Fruit fly (Drosophila melanogaster) whole organism, prepupa: ENCODE results near the gene Mic26-27.

Source experiments
- Blimp-1 ChIP-seq: fragments of 200-800 bp; sonication (Bioruptor generic); optimal IDR thresholded peaks from 3 replicates; lab custom pipeline; 2017; ENCODE audit warnings: missing biosample characterization, missing genetic modification characterization, mild to moderate bottlenecking, moderate library complexity, missing genetic modification reagents
- CG10631 ChIP-seq: fragments of 200-800 bp; sonication (Bioruptor generic); optimal IDR thresholded peaks from 2 replicates; lab custom pipeline; 2016; ENCODE audit warnings: missing biosample characterization, missing genetic modification characterization
- CG10669 ChIP-seq: fragments of 200-800 bp; sonication (Bioruptor generic); optimal IDR thresholded peaks from 3 replicates; lab custom pipeline; 2018; ENCODE audit warnings: missing biosample characterization, mild to moderate bottlenecking, missing genetic modification characterization, moderate library complexity
- CG11294 ChIP-seq: fragments of 200-800 bp; sonication (Bioruptor generic); IDR thresholded peaks from 2 replicates; pipeline ENCODE4 v1.3.6; 2022; ENCODE audit warnings: missing biosample characterization, missing genetic modification characterization
- CG11762 ChIP-seq: fragments of 200-800 bp; sonication (Bioruptor generic); optimal IDR thresholded peaks from 3 replicates; lab custom pipeline; 2016; ENCODE audit warnings: missing biosample characterization, missing genetic modification characterization; ENCODE audit not compliant: insufficient read depth
- CG11902 ChIP-seq: fragments of 200-800 bp; sonication (Bioruptor generic); optimal IDR thresholded peaks from 3 replicates; lab custom pipeline; 2016; ENCODE audit warnings: missing biosample characterization, missing genetic modification characterization
- CG1621 ChIP-seq: fragments of 200-800 bp; sonication (Bioruptor generic); optimal IDR thresholded peaks from 3 replicates; lab custom pipeline; 2018; ENCODE audit warnings: missing biosample characterization, mild to moderate bottlenecking, missing genetic modification characterization
- CG16779 ChIP-seq: fragments of 200-800 bp; sonication (Bioruptor generic); optimal IDR thresholded peaks from 3 replicates; lab custom pipeline; 2017; ENCODE audit warnings: missing biosample characterization, mild to moderate bottlenecking, missing genetic modification characterization
- CG3032 ChIP-seq: fragments of 200-800 bp; optimal IDR thresholded peaks from 2 replicates; lab custom pipeline; 2019; ENCODE audit warnings: missing biosample characterization, mild to moderate bottlenecking, missing genetic modification characterization, moderate library complexity
- CG31627 ChIP-seq: fragments of 200-800 bp; sonication (Bioruptor generic); optimal IDR thresholded peaks from 3 replicates; lab custom pipeline; 2016; ENCODE audit warnings: missing biosample characterization, missing genetic modification characterization
- CG3919 ChIP-seq: fragments of 200-800 bp; sonication (Bioruptor generic); optimal IDR thresholded peaks from 3 replicates; lab custom pipeline; 2016; ENCODE audit warnings: missing biosample characterization, missing genetic modification characterization
- CG4318 ChIP-seq: fragments of 200-800 bp; sonication (Bioruptor generic); optimal IDR thresholded peaks from 3 replicates; lab custom pipeline; 2017; ENCODE audit warnings: missing biosample characterization, mild to moderate bottlenecking, missing genetic modification characterization
- CG6276 ChIP-seq: fragments of 200-800 bp; sonication (Bioruptor generic); optimal IDR thresholded peaks from 2 replicates; lab custom pipeline; 2017; ENCODE audit warnings: missing biosample characterization, mild to moderate bottlenecking, missing genetic modification characterization
- CG6792 ChIP-seq: fragments of 200-800 bp; sonication (Bioruptor generic); optimal IDR thresholded peaks from 3 replicates; lab custom pipeline; 2016; ENCODE audit warnings: missing biosample characterization, missing genetic modification characterization
- CG6808 ChIP-seq: fragments of 200-800 bp; sonication (Bioruptor generic); optimal IDR thresholded peaks from 3 replicates; lab custom pipeline; 2017; ENCODE audit warnings: missing biosample characterization, missing genetic modification characterization, mild to moderate bottlenecking, moderate library complexity, missing genetic modification reagents
- CG6854 ChIP-seq: fragments of 200-800 bp; sonication (Bioruptor generic); optimal IDR thresholded peaks from 2 replicates; lab custom pipeline; 2017; ENCODE audit warnings: missing biosample characterization, mild to moderate bottlenecking, missing genetic modification characterization
- CG8119 ChIP-seq: fragments of 200-800 bp; sonication (Bioruptor generic); IDR thresholded peaks from 3 replicates; pipeline ENCODE4 v1.3.6; 2022; ENCODE audit warnings: missing biosample characterization, missing genetic modification characterization
- CG8319 ChIP-seq: fragments of 200-800 bp; sonication (Bioruptor generic); optimal IDR thresholded peaks from 3 replicates; lab custom pipeline; 2016; ENCODE audit warnings: missing biosample characterization, missing genetic modification characterization
- CG8632 ChIP-seq: fragments of 200-800 bp; sonication (Bioruptor generic); optimal IDR thresholded peaks from 3 replicates; lab custom pipeline; 2016; ENCODE audit warnings: missing biosample characterization, missing genetic modification characterization
- Eip75B ChIP-seq: fragments of 200-800 bp; sonication (Bioruptor generic); optimal IDR thresholded peaks from 3 replicates; lab custom pipeline; 2016; ENCODE audit warnings: missing biosample characterization, missing genetic modification characterization
- Eip78C ChIP-seq: fragments of 200-800 bp; sonication (Bioruptor generic); peaks from one replicate; lab custom pipeline; 2016; ENCODE audit warnings: missing biosample characterization, missing genetic modification characterization
- Eip93F ChIP-seq: fragments of 200-800 bp; sonication (Bioruptor generic); optimal IDR thresholded peaks from 2 replicates; lab custom pipeline; 2016; ENCODE audit warnings: missing biosample characterization, mild to moderate bottlenecking, missing genetic modification characterization
- Ets21C ChIP-seq: fragments of 200-800 bp; sonication (Bioruptor generic); optimal IDR thresholded peaks from 3 replicates; lab custom pipeline; 2016; ENCODE audit warnings: missing biosample characterization, missing genetic modification characterization
- Gug ChIP-seq: fragments of 200-800 bp; sonication (Bioruptor generic); IDR thresholded peaks from 2 replicates; pipeline ENCODE4 v1.3.6; 2022; ENCODE audit warnings: missing biosample characterization, missing genetic modification characterization
- Hr38 ChIP-seq: sonication (Bioruptor generic); optimal IDR thresholded peaks from 2 replicates; lab custom pipeline; 2016; ENCODE audit warnings: missing biosample characterization, missing genetic modification characterization
- Hr39 ChIP-seq: fragments of 200-800 bp; sonication (Bioruptor generic); optimal IDR thresholded peaks from 2 replicates; lab custom pipeline; 2016; ENCODE audit warnings: missing biosample characterization, missing genetic modification characterization
- Hr4 ChIP-seq: fragments of 200-800 bp; sonication (Bioruptor generic); optimal IDR thresholded peaks from 3 replicates; lab custom pipeline; 2016; ENCODE audit warnings: missing biosample characterization, missing genetic modification characterization
- Lpt ChIP-seq: fragments of 200-800 bp; sonication (Bioruptor generic); optimal IDR thresholded peaks from 3 replicates; lab custom pipeline; 2016; ENCODE audit warnings: missing biosample characterization, missing genetic modification characterization
- Met ChIP-seq: fragments of 200-800 bp; sonication (Bioruptor generic); optimal IDR thresholded peaks from 3 replicates; lab custom pipeline; 2016; ENCODE audit warnings: missing biosample characterization, missing genetic modification characterization
- OdsH ChIP-seq: fragments of 200-800 bp; sonication (Bioruptor generic); optimal IDR thresholded peaks from 3 replicates; lab custom pipeline; 2016; ENCODE audit warnings: missing biosample characterization, missing genetic modification characterization
- Smox ChIP-seq: fragments of 200-800 bp; sonication (Bioruptor generic); optimal IDR thresholded peaks from 3 replicates; lab custom pipeline; 2016; ENCODE audit warnings: missing biosample characterization, missing genetic modification characterization
- Sox102F ChIP-seq: fragments of 200-800 bp; sonication (Bioruptor generic); optimal IDR thresholded peaks from 2 replicates; lab custom pipeline; 2016; ENCODE audit warnings: missing biosample characterization, mild to moderate bottlenecking, missing genetic modification characterization
- Sox14 ChIP-seq: fragments of 200-800 bp; sonication (Bioruptor generic); optimal IDR thresholded peaks from 3 replicates; lab custom pipeline; 2016; ENCODE audit warnings: missing biosample characterization, missing genetic modification characterization
- Sox15 ChIP-seq: fragments of 200-800 bp; sonication (Bioruptor generic); optimal IDR thresholded peaks from 3 replicates; lab custom pipeline; 2016; ENCODE audit warnings: missing biosample characterization, missing genetic modification characterization
- cyc ChIP-seq: fragments of 200-800 bp; sonication (Bioruptor generic); optimal IDR thresholded peaks from 3 replicates; lab custom pipeline; 2016; ENCODE audit warnings: missing biosample characterization, missing genetic modification characterization
- dac ChIP-seq: fragments of 200-800 bp; sonication (Bioruptor generic); optimal IDR thresholded peaks from 2 replicates; lab custom pipeline; 2017; ENCODE audit warnings: missing biosample characterization, mild to moderate bottlenecking, missing genetic modification characterization
- dsx ChIP-seq: fragments of 200-800 bp; optimal IDR thresholded peaks from 3 replicates; lab custom pipeline; 2019; ENCODE audit warnings: missing biosample characterization, mild to moderate bottlenecking, missing genetic modification characterization, moderate library complexity; ENCODE audit not compliant: poor library complexity, severe bottlenecking
- eg ChIP-seq: fragments of 200-800 bp; sonication (Bioruptor generic); IDR thresholded peaks from 3 replicates; pipeline ENCODE4 v1.3.6; 2022; ENCODE audit warnings: missing biosample characterization, missing genetic modification characterization
- esn ChIP-seq: fragments of 200-800 bp; sonication (Bioruptor generic); optimal IDR thresholded peaks from 2 replicates; lab custom pipeline; 2016; ENCODE audit warnings: missing biosample characterization, mild to moderate bottlenecking, missing genetic modification characterization, moderate library complexity
- fd59A ChIP-seq: fragments of 200-800 bp; sonication (Bioruptor generic); optimal IDR thresholded peaks from 2 replicates; lab custom pipeline; 2017; ENCODE audit warnings: missing biosample characterization, mild to moderate bottlenecking, missing genetic modification characterization, missing genetic modification reagents
- fd85E ChIP-seq: fragments of 200-800 bp; sonication (Bioruptor generic); optimal IDR thresholded peaks from 3 replicates; lab custom pipeline; 2016; ENCODE audit warnings: missing biosample characterization, missing genetic modification characterization
- fkh ChIP-seq: fragments of 200-800 bp; sonication (Bioruptor generic); optimal IDR thresholded peaks from 3 replicates; lab custom pipeline; 2017; ENCODE audit warnings: missing biosample characterization, mild to moderate bottlenecking, missing genetic modification characterization, moderate library complexity
- lz ChIP-seq: fragments of 200-800 bp; sonication (Bioruptor generic); optimal IDR thresholded peaks from 3 replicates; lab custom pipeline; 2016; ENCODE audit warnings: missing biosample characterization, missing genetic modification characterization
- net ChIP-seq: fragments of 200-800 bp; sonication (Bioruptor generic); optimal IDR thresholded peaks from 3 replicates; lab custom pipeline; 2016; ENCODE audit warnings: missing biosample characterization, missing genetic modification characterization
- salr ChIP-seq, 2 experiments: fragments of 200-800 bp; sonication (Bioruptor generic); optimal IDR thresholded peaks; 3 replicates each; lab custom pipeline; 2016 to 2018; ENCODE audit warnings: missing biosample characterization in 2 of 2, missing genetic modification characterization in 2 of 2, mild to moderate bottlenecking in 1 of 2
- spab ChIP-seq: fragments of 200-800 bp; sonication (Bioruptor generic); optimal IDR thresholded peaks from 2 replicates; lab custom pipeline; 2017; ENCODE audit warnings: missing biosample characterization, mild to moderate bottlenecking, missing genetic modification characterization, missing genetic modification reagents
- ss ChIP-seq, 2 experiments: fragments of 200-800 bp; sonication (Bioruptor generic); optimal IDR thresholded peaks; 2 replicates in 1 of 2; 3 replicates in 1 of 2; lab custom pipeline; 2017 to 2018; ENCODE audit warnings: mild to moderate bottlenecking in 2 of 2, missing biosample characterization in 2 of 2, missing genetic modification characterization in 2 of 2, moderate library complexity in 1 of 2
- svp ChIP-seq: fragments of 200-800 bp; sonication (Bioruptor generic); peaks from one replicate; lab custom pipeline; 2016; ENCODE audit warnings: missing biosample characterization, missing genetic modification characterization
- topi ChIP-seq: fragments of 200-800 bp; sonication (Bioruptor generic); optimal IDR thresholded peaks from 3 replicates; lab custom pipeline; 2016; ENCODE audit warnings: missing biosample characterization, missing genetic modification characterization
- vri ChIP-seq: fragments of 200-800 bp; sonication (Bioruptor generic); optimal IDR thresholded peaks from 3 replicates; lab custom pipeline; 2016; ENCODE audit warnings: missing biosample characterization, mild to moderate bottlenecking, missing genetic modification characterization

Mic26-27 gene

DNA sequence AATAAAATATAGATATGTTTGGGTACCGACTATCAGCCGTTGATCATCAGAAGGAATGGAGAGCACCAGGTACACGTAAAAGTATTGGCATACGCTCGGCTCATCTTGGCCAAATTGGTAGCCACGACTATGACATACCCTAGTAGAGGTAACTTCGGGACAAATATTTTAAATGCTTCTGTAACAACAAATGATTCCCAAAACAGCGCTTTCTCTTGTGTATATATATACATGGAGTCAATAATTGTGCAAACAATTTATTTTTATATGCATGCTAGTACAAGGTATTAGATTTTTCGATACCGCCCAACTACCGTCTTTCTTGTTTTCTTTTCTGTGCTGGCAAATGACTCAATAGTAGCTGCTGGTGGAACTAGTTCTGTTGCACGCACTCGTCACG is 27.2 kb downstream of the Mic26-27 start (continued):
- TF ChIP-seq fd59A (GFP tag; lab: Kevin White, UChicago) (peak; percentile 19), CG11762 (GFP tag; lab: Kevin White, UChicago) (peak; percentile 50), CG31627 (peak; percentile 2), Hr39 (GFP tag; lab: Kevin White, UChicago) (no peak), dsx (GFP tag; lab: Kevin White, UChicago) (no peak), Eip75B (peak; percentile 70), ss (GFP tag; optimal IDR thresholded peaks at IDR 0.05; lab: Kevin White, UChicago) (peak in 1 of 2 experiments; percentile 32)
- TF ChIP-seq, all 60 proteins: peak for 39

DNA sequence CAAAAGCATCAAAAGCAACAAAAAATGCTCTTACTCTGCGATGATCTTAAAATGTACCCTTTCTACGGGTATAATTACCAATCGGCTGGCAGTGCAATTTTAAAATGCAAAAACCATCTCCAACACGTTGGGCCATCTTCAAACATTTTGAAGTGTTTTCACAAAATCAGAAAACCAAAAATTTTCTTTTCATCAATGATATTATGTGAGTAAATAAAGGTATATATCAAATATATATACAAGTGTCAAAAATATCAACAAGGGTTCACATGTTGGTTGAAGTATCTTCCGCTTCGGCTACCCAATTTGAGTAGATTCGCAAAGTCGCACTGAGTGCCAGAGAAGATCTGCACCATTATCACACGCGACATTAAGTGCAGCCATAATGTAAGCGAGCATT is 29.3 kb downstream of the Mic26-27 start:
- TF ChIP-seq Eip75B (no peak), spab (GFP tag; lab: Kevin White, UChicago) (peak; percentile 10), Smox (GFP tag; lab: Kevin White, UChicago) (peak; percentile 5), lz (GFP tag; lab: Kevin White, UChicago) (peak; percentile 3), vri (GFP tag; lab: Kevin White, UChicago) (no peak), Hr39 (GFP tag; lab: Kevin White, UChicago) (no peak), Lpt (GFP tag; lab: Kevin White, UChicago) (no peak), CG31627 (no peak), Hr4 (GFP tag; lab: Kevin White, UChicago) (no peak), Hr38 (GFP tag; lab: Kevin White, UChicago) (no peak), Gug (GFP tag; lab: Robert Waterston, UW) (no peak), Eip78C (GFP tag; lab: Kevin White, UChicago) (peak; percentile 67), dsx (GFP tag; lab: Kevin White, UChicago) (no peak), svp (GFP tag; lab: Kevin White, UChicago) (peak; percentile 71), CG8119 (GFP tag; lab: Robert Waterston, UW) (no peak), CG11902 (GFP tag; lab: Kevin White, UChicago) (peak; percentile 2), eg (GFP tag; lab: Robert Waterston, UW) (no peak), dac (GFP tag; lab: Kevin White, UChicago) (no peak), Sox102F (GFP tag; lab: Kevin White, UChicago) (no peak), Sox15 (GFP tag; lab: Kevin White, UChicago) (no peak), Met (peak; percentile 0), Eip93F (GFP tag; lab: Kevin White, UChicago) (no peak), salr (GFP tag; optimal IDR thresholded peaks at IDR 0.05; lab: Kevin White, UChicago) (no peak), fd85E (no peak), Sox14 (no peak), CG8319 (no peak), CG6854 (GFP tag; lab: Kevin White, UChicago) (no peak), esn (GFP tag; lab: Kevin White, UChicago) (peak; percentile 30), CG11762 (GFP tag; lab: Kevin White, UChicago) (no peak), Ets21C (GFP tag; lab: Kevin White, UChicago) (no peak), CG3032 (tag; lab: Kevin White, UChicago) (peak; percentile 25), CG11294 (no peak), CG6276 (GFP tag; lab: Kevin White, UChicago) (no peak), CG3919 (GFP tag; lab: Kevin White, UChicago) (peak; percentile 39), CG10631 (no peak), cyc (GFP tag; lab: Kevin White, UChicago) (peak; percentile 25), OdsH (GFP tag; lab: Kevin White, UChicago) (no peak), CG1621 (tag; lab: Kevin White, UChicago) (no peak), CG8632 (GFP tag; lab: Kevin White, UChicago) (peak; percentile 2), CG6792 (peak; percentile 13), net (GFP tag; lab: Kevin White, UChicago) (no peak), Blimp-1 (no peak), CG16779 (tag; lab: Kevin White, UChicago) (no peak), topi (GFP tag; lab: Kevin White, UChicago) (peak; percentile 54), fkh (no peak), CG4318 (no peak), CG6808 (GFP tag; lab: Kevin White, UChicago) (peak; percentile 27), CG10669 (GFP tag; lab: Kevin White, UChicago) (peak; percentile 23)
